Worm (Caenorhabditis elegans) whole organism, mixed stage, embryonic: ENCODE results near the gene C06H5.8.
"Not testable (repeated sequence)": the region's sequence is repeated elsewhere in the genome, so short reads cannot be mapped to it uniquely, and the experiment has no call there.

ENCODE experiments used
- elt-1 ChIP-seq: sonication (generic microtip); optimal IDR thresholded peaks from 2 replicates; lab custom pipeline; 2017; ENCODE audit warnings: missing genetic modification characterization, mild to moderate bottlenecking, missing compliant biosample characterization, antibody characterized with exemption, moderate library complexity, borderline replicate concordance; ENCODE audit not compliant: insufficient read depth
- mep-1 ChIP-seq: fragments of 150-350 bp; optimal IDR thresholded peaks from 2 replicates; lab custom pipeline; 2017; ENCODE audit warnings: missing biosample characterization, missing genetic modification reagents, missing genetic modification characterization, inconsistent platforms
- mls-2 ChIP-seq: sonication (generic microtip); optimal IDR thresholded peaks from 2 replicates; lab custom pipeline; 2016; ENCODE audit warnings: mild to moderate bottlenecking, missing genetic modification characterization, moderate library complexity, missing compliant biosample characterization
- nhr-76 ChIP-seq: sonication (generic microtip); optimal IDR thresholded peaks from 2 replicates; lab custom pipeline; 2017; ENCODE audit warnings: missing biosample characterization, missing genetic modification characterization
- sem-2 ChIP-seq: fragments of 200-800 bp; sonication (Bioruptor generic); optimal IDR thresholded peaks from 2 replicates; lab custom pipeline; 2018; ENCODE audit warnings: mild to moderate bottlenecking, missing genetic modification characterization, missing compliant biosample characterization
- snpc-4 ChIP-seq: fragments of 150-350 bp; optimal IDR thresholded peaks from 2 replicates; lab custom pipeline; 2014; ENCODE audit warnings: missing biosample characterization, missing genetic modification characterization

- not testable (repeated sequence) for TF ChIP-seq nhr-76 (tag; lab: Kevin White, UChicago); snpc-4; elt-1 (tag; lab: Kevin White, UChicago); mep-1 (tag; lab: Kevin White, UChicago); sem-2 (GFP tag; lab: Kevin White, UChicago); mls-2 (tag; lab: Kevin White, UChicago)
These were observed 5.5 kb downstream of the C06H5.8 start, which contains the start of gene usp-50 for ce11 chrV:17924095-17925000.
